Fruit fly (Drosophila melanogaster): Measurements from ENCODE around the gene CG34454.
A peak's percentile ranks its signal among the peaks of the same experiment; 100 is the strongest.

CG34454 gene

DNA sequence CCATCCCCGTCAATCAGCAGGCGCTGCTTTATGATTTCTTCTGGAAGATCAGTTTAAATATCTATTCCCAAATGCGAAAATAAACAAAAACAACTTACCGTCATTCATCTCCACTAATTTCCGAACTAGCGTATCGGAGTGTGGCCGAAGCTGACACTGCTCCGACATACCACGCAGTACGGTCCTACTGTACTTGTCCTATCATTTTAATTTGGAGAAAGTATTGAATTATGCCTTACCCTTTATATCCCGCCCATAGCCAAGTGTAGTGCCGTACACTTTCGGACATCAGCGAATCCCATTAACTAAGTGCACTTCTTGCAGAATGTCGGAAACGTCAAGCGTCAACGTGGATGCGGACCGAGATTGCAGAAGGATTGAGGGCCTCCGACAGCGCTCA, 19.6 kb downstream of the CG34454 start, which contains the start of the genes thoc7 and Dis3l2:
thoc7 (minus strand) TSS at position 168 of the 400 bp plus-strand sequence.
Dis3l2 (plus strand) TSS at position 190 of the 400 bp plus-strand sequence.
- TF ChIP-seq CG8478 (optimal IDR thresholded peaks at IDR 0.05) (no peak), CTCF (optimal IDR thresholded peaks at IDR 0.05) (no peak)

- TF ChIP-seq CTCF (optimal IDR thresholded peaks at IDR 0.05): no peak
- no peak for TF ChIP-seq CG8478 (optimal IDR thresholded peaks at IDR 0.05)
Measured at dm6 chr3L:211200-211599, 20.9 kb downstream of the CG34454 start, which contains the start of gene Prp4k. Gene Prp4k (minus strand): TSS chr3L:211457.

- TF ChIP-seq CG8478 (optimal IDR thresholded peaks at IDR 0.05) (no peak), CTCF (optimal IDR thresholded peaks at IDR 0.05) (no peak)
Measured at dm6 chr3L:205723-206284, 26.3 kb downstream of the CG34454 start, which contains the start of the genes Gk1 and CG13876. Gene Gk1 (minus strand): TSS chr3L:205844. Gene CG13876 (plus strand): TSS chr3L:206134.

DNA sequence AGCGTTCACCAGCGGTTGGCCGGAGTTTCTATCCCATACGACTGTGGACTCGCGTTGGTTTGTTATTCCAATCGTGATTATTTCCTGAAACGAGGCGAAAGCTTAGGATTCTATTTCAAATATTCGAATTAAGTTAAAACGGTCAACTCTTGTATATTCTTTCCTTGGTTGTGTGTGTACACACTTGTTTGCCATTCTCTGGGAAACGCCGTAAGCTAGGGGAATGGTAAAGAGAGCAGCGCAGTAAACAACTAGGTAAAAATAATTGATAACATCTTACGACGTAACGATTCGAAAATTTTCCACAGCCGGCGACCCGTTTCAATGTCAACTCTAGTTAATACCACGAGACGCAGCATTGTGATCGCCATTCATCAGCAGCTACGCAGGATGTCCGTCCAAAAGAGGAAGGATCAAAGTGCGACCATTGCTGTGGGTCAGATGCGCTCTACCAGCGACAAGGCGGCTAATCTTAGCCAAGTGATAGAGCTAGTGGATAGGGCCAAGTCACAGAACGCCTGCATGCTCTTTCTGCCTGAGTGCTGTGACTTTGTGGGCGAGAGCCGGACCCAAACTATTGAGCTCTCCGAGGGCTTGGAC, 28.5 kb downstream of the CG34454 start, which contains the start of gene NitFhit:
NitFhit (plus strand) TSS at position 195 of the 600 bp plus-strand sequence.
- no peak for TF ChIP-seq CTCF (optimal IDR thresholded peaks at IDR 0.05)
- no peak for TF ChIP-seq CG8478 (optimal IDR thresholded peaks at IDR 0.05)

- TF ChIP-seq CTCF (optimal IDR thresholded peaks at IDR 0.05) (no peak), CG8478 (optimal IDR thresholded peaks at IDR 0.05) (no peak)
Measured at dm6 chr3L:199754-200596, 32.2 kb downstream of the CG34454 start, which contains the start of the genes rno and mri. Gene rno (minus strand): TSS chr3L:199762. Gene mri (plus strand): TSS chr3L:200174.

dm6 chr3L:199050-199745, 33.0 kb downstream of the CG34454 start:
- TF ChIP-seq CTCF (optimal IDR thresholded peaks at IDR 0.05) (peak; percentile 8 to 30), CG8478 (optimal IDR thresholded peaks at IDR 0.05) (no peak)

- no peak for TF ChIP-seq CTCF (optimal IDR thresholded peaks at IDR 0.05)
- TF ChIP-seq CG8478 (optimal IDR thresholded peaks at IDR 0.05): no peak
Measured at dm6 chr3L:184251-184650, 47.9 kb downstream of the CG34454 start, which contains the start of the genes CG34140, Mkp and Mtch. Gene CG34140 (minus strand): TSS chr3L:184424. Gene Mkp (minus strand): TSS chr3L:184540. Gene Mtch (plus strand): TSS chr3L:184626.
